Fruit fly (Drosophila melanogaster) whole organism, embryonic: ENCODE measurements around the gene CG11147.

Experiments
- CG1603 ChIP-seq: fragments of 200-800 bp; sonication (Bioruptor generic); optimal IDR thresholded peaks from 2 replicates; lab custom pipeline; 2019; ENCODE audit warnings: missing biosample characterization, mild to moderate bottlenecking, missing genetic modification characterization, moderate library complexity
- CG32532 ChIP-seq: fragments of 200-800 bp; sonication (Bioruptor generic); IDR thresholded peaks from 2 replicates; pipeline ENCODE4 v1.3.6; 2022; ENCODE audit warnings: missing biosample characterization, missing genetic modification characterization
- Meics ChIP-seq: fragments of 200-800 bp; sonication (Bioruptor generic); optimal IDR thresholded peaks from 2 replicates; lab custom pipeline; 2017; ENCODE audit warnings: missing biosample characterization, mild to moderate bottlenecking, missing genetic modification characterization
- Neu2 ChIP-seq: fragments of 200-800 bp; sonication (Bioruptor generic); optimal IDR thresholded peaks from 3 replicates; lab custom pipeline; 2016; ENCODE audit warnings: missing biosample characterization, missing genetic modification characterization, borderline replicate concordance
- corto ChIP-seq: fragments of 200-800 bp; sonication (Bioruptor generic); optimal IDR thresholded peaks from 2 replicates; lab custom pipeline; 2016; ENCODE audit warnings: missing biosample characterization, mild to moderate bottlenecking, missing genetic modification characterization, moderate library complexity
- eve ChIP-seq, 2 experiments: fragments of >200 bp; optimal IDR thresholded peaks; 2 replicates each; lab custom pipeline; 2017; ENCODE audit warnings: missing biosample characterization in 2 of 2, missing genetic modification characterization in 2 of 2
- insv ChIP-seq, 2 experiments: fragments of 200-800 bp; sonication (Bioruptor generic); optimal IDR thresholded peaks; 3 replicates each; lab custom pipeline; 2016 to 2018; ENCODE audit warnings: missing biosample characterization in 2 of 2, missing genetic modification characterization in 2 of 2
- nau ChIP-seq: fragments of 200-800 bp; sonication (Bioruptor generic); optimal IDR thresholded peaks from 3 replicates; lab custom pipeline; 2017; ENCODE audit warnings: missing biosample characterization, mild to moderate bottlenecking, missing genetic modification characterization, missing genetic modification reagents
- tx ChIP-seq: fragments of 200-800 bp; sonication (Bioruptor generic); optimal IDR thresholded peaks from 2 replicates; lab custom pipeline; 2016; ENCODE audit warnings: missing biosample characterization, missing genetic modification characterization
- wor ChIP-seq: fragments of 200-800 bp; sonication (Bioruptor generic); IDR thresholded peaks from 2 replicates; pipeline ENCODE4 v1.3.6; 2022; ENCODE audit warnings: missing biosample characterization, missing genetic modification characterization

- TF ChIP-seq CG32532 (no peak), Meics (peak; percentile 4), tx (GFP tag; lab: Kevin White, UChicago) (no peak), Neu2 (GFP tag; lab: Kevin White, UChicago) (no peak), CG1603 (tag; lab: Kevin White, UChicago) (no peak), eve (GFP tag; optimal IDR thresholded peaks at IDR 0.05; lab: Kevin White, UChicago) (no peak), corto (GFP tag; lab: Kevin White, UChicago) (no peak), wor (GFP tag; lab: Robert Waterston, UW) (no peak), nau (GFP tag; lab: Kevin White, UChicago) (no peak), insv (GFP tag; optimal IDR thresholded peaks at IDR 0.05; lab: Kevin White, UChicago) (no peak)
Observed at dm6 chr2L:5781181-5781580, 40.1 kb upstream of the CG11147 start.
